Worm (Caenorhabditis elegans) whole organism, L1 larva: Measurements from ENCODE around the gene nep-21.
"Not testable (repeated sequence)": the region's sequence is repeated elsewhere in the genome, so short reads cannot be mapped to it uniquely, and the experiment has no call there.

Experiments
- C04F5.9 ChIP-seq: sonication (generic microtip); optimal IDR thresholded peaks from 2 replicates; lab custom pipeline; 2016; ENCODE audit warnings: missing genetic modification characterization, missing compliant biosample characterization
- C16A3.4 ChIP-seq: fragments of 150-350 bp; optimal IDR thresholded peaks from 2 replicates; lab custom pipeline; 2014; ENCODE audit warnings: missing biosample characterization, missing genetic modification characterization
- C34B4.2 ChIP-seq: sonication (generic microtip); optimal IDR thresholded peaks from 2 replicates; lab custom pipeline; 2017; ENCODE audit warnings: mild to moderate bottlenecking, missing genetic modification characterization, missing compliant biosample characterization
- aly-2 ChIP-seq: fragments of 150-350 bp; optimal IDR thresholded peaks from 2 replicates; lab custom pipeline; 2014; ENCODE audit warnings: missing biosample characterization, missing genetic modification characterization
- ama-1 ChIP-seq: fragments of 150-350 bp; optimal IDR thresholded peaks from 2 replicates; lab custom pipeline; 2014
- blmp-1 ChIP-seq: fragments of 150-350 bp; optimal IDR thresholded peaks from 2 replicates; lab custom pipeline; 2014; ENCODE audit warnings: missing biosample characterization, missing genetic modification characterization
- ceh-88 ChIP-seq: fragments of 200-800 bp; sonication (Bioruptor generic); IDR thresholded peaks from 2 replicates; pipeline ENCODE4 v1.3.6; 2022; ENCODE audit warnings: missing genetic modification characterization, missing compliant biosample characterization
- ceh-90 ChIP-seq: sonication (generic microtip); optimal IDR thresholded peaks from 2 replicates; lab custom pipeline; 2016; ENCODE audit warnings: missing genetic modification characterization, missing compliant biosample characterization
- dpl-1 ChIP-seq, 3 experiments: fragments of 150-350 bp in 2 of 3; sonication (generic microtip) in 1 of 3; optimal IDR thresholded peaks; 2 replicates each; lab custom pipeline; 2014 to 2017; ENCODE audit warnings: missing biosample characterization in 3 of 3, missing genetic modification characterization in 3 of 3, missing genetic modification reagents in 3 of 3
- dsc-1 ChIP-seq: sonication (generic microtip); optimal IDR thresholded peaks from 2 replicates; lab custom pipeline; 2016; ENCODE audit warnings: mild to moderate bottlenecking, missing genetic modification characterization, missing compliant biosample characterization
- efl-1 ChIP-seq, 4 experiments: fragments of 150-350 bp; optimal IDR thresholded peaks in 3 of 4; peaks in 1 of 4; 1 replicate in 1 of 4; 2 replicates in 3 of 4; lab custom pipeline; 2014; ENCODE audit warnings: missing biosample characterization in 2 of 4, missing genetic modification characterization in 2 of 4, missing genetic modification reagents in 2 of 4
- efl-3 ChIP-seq: fragments of 200-800 bp; sonication (Bioruptor generic); optimal IDR thresholded peaks from 2 replicates; lab custom pipeline; 2018; ENCODE audit warnings: mild to moderate bottlenecking, missing genetic modification characterization, missing compliant biosample characterization
- egl-13 ChIP-seq: sonication (generic microtip); optimal IDR thresholded peaks from 2 replicates; lab custom pipeline; 2016; ENCODE audit warnings: missing genotype, missing genetic modification reagents, missing genetic modification characterization, missing compliant biosample characterization
- egl-27 ChIP-seq, 2 experiments: fragments of 150-350 bp in 1 of 2; sonication (generic microtip); optimal IDR thresholded peaks; 3 replicates each; lab custom pipeline; 2017 to 2018; ENCODE audit warnings: missing biosample characterization in 2 of 2, missing genetic modification characterization in 2 of 2, missing genetic modification reagents in 2 of 2
- elt-3 ChIP-seq, 6 experiments: fragments of 150-350 bp in 1 of 6; sonication (generic microtip); optimal IDR thresholded peaks; 2 replicates each; lab custom pipeline; 2017 to 2018; ENCODE audit warnings: missing biosample characterization in 6 of 6, missing genetic modification characterization in 6 of 6, inconsistent platforms in 1 of 6
- fkh-8 ChIP-seq: sonication (generic microtip); optimal IDR thresholded peaks from 2 replicates; lab custom pipeline; 2016; ENCODE audit warnings: mild to moderate bottlenecking, missing genetic modification characterization, missing compliant biosample characterization
- fos-1 ChIP-seq: fragments of 150-350 bp; optimal IDR thresholded peaks from 2 replicates; lab custom pipeline; 2014; ENCODE audit warnings: missing biosample characterization, missing genetic modification characterization
- grh-1 ChIP-seq: fragments of 200-800 bp; sonication (Bioruptor generic); IDR thresholded peaks from 2 replicates; pipeline ENCODE4 v1.3.6; 2022; ENCODE audit warnings: missing genetic modification reagents, missing genetic modification characterization, missing compliant biosample characterization
- hlh-17 ChIP-seq: fragments of 200-800 bp; sonication (Bioruptor generic); optimal IDR thresholded peaks from 2 replicates; lab custom pipeline; 2018; ENCODE audit warnings: missing genetic modification characterization, mild to moderate bottlenecking, missing compliant biosample characterization, moderate library complexity, borderline replicate concordance
- hlh-4 ChIP-seq: sonication (generic microtip); optimal IDR thresholded peaks from 2 replicates; lab custom pipeline; 2016; ENCODE audit warnings: mild to moderate bottlenecking, missing genetic modification characterization, missing compliant biosample characterization
- hpl-2 ChIP-seq: fragments of 150-350 bp; optimal IDR thresholded peaks from 2 replicates; lab custom pipeline; 2014; ENCODE audit warnings: missing biosample characterization, missing genetic modification reagents, missing genetic modification characterization
- jun-1 ChIP-seq: fragments of 150-350 bp; optimal IDR thresholded peaks from 2 replicates; lab custom pipeline; 2014; ENCODE audit warnings: missing biosample characterization, missing genetic modification reagents, missing genetic modification characterization
- lin-13 ChIP-seq: fragments of 150-350 bp; optimal IDR thresholded peaks from 2 replicates; lab custom pipeline; 2014; ENCODE audit warnings: missing biosample characterization, missing genetic modification reagents, missing genetic modification characterization
- lin-15B ChIP-seq: fragments of 150-350 bp; sonication (generic microtip); optimal IDR thresholded peaks from 3 replicates; lab custom pipeline; 2014; ENCODE audit warnings: missing biosample characterization, missing genetic modification characterization
- lin-35 ChIP-seq, 2 experiments: fragments of 150-350 bp; optimal IDR thresholded peaks; 2 replicates each; lab custom pipeline; 2014; ENCODE audit warnings: missing biosample characterization in 2 of 2, missing genetic modification characterization in 2 of 2, missing genetic modification reagents in 2 of 2
- lin-39 ChIP-seq: fragments of 150-350 bp; optimal IDR thresholded peaks from 2 replicates; lab custom pipeline; 2014; ENCODE audit warnings: missing biosample characterization, missing genetic modification reagents, missing genetic modification characterization
- lir-3 ChIP-seq: sonication (generic microtip); optimal IDR thresholded peaks from 2 replicates; lab custom pipeline; 2016; ENCODE audit warnings: mild to moderate bottlenecking, missing genetic modification characterization, moderate library complexity, missing compliant biosample characterization; ENCODE audit not compliant: poor library complexity
- mab-9 ChIP-seq: fragments of 200-800 bp; sonication (Bioruptor generic); IDR thresholded peaks from 2 replicates; pipeline ENCODE4 v1.3.6; 2022; ENCODE audit warnings: missing genetic modification reagents, missing genetic modification characterization, missing compliant biosample characterization
- mdl-1 ChIP-seq, 2 experiments: fragments of 150-350 bp; optimal IDR thresholded peaks; 2 replicates each; lab custom pipeline; 2014 to 2017; ENCODE audit warnings: missing biosample characterization in 2 of 2, missing genetic modification characterization in 2 of 2, inconsistent platforms in 1 of 2
- nhr-11 ChIP-seq: fragments of 150-350 bp; optimal IDR thresholded peaks from 2 replicates; lab custom pipeline; 2014; ENCODE audit warnings: missing biosample characterization, missing genetic modification characterization
- nhr-12 ChIP-seq: sonication (generic microtip); optimal IDR thresholded peaks from 2 replicates; lab custom pipeline; 2017; ENCODE audit warnings: missing biosample characterization, missing genetic modification characterization
- nhr-19 ChIP-seq: fragments of 200-800 bp; sonication (Bioruptor generic); conservative IDR thresholded peaks from 2 replicates; pipeline ENCODE4 v1.3.6; 2022; ENCODE audit warnings: missing genetic modification characterization, missing compliant biosample characterization
- nhr-237 ChIP-seq: fragments of 150-350 bp; optimal IDR thresholded peaks from 2 replicates; lab custom pipeline; 2014; ENCODE audit warnings: missing biosample characterization, missing genetic modification characterization
- nhr-71 ChIP-seq: sonication (generic microtip); optimal IDR thresholded peaks from 2 replicates; lab custom pipeline; 2016; ENCODE audit warnings: mild to moderate bottlenecking, missing genetic modification characterization, moderate library complexity, missing compliant biosample characterization
- nhr-76 ChIP-seq: sonication (generic microtip); optimal IDR thresholded peaks from 2 replicates; lab custom pipeline; 2017; ENCODE audit warnings: missing biosample characterization, missing genetic modification characterization
- nhr-85 ChIP-seq: sonication (generic microtip); peaks from one replicate; lab custom pipeline; 2016; ENCODE audit warnings: missing genetic modification characterization, inconsistent platforms, missing compliant biosample characterization
- pax-3 ChIP-seq: fragments of 200-800 bp; sonication (Bioruptor generic); optimal IDR thresholded peaks from 2 replicates; lab custom pipeline; 2018; ENCODE audit warnings: mild to moderate bottlenecking, missing genetic modification characterization, moderate library complexity, missing compliant biosample characterization
- rnt-1 ChIP-seq: sonication (generic microtip); optimal IDR thresholded peaks from 2 replicates; lab custom pipeline; 2016; ENCODE audit warnings: mild to moderate bottlenecking, missing genetic modification characterization, moderate library complexity, missing compliant biosample characterization
- snpc-4 ChIP-seq: fragments of 150-350 bp; optimal IDR thresholded peaks from 2 replicates; lab custom pipeline; 2014; ENCODE audit warnings: missing biosample characterization, missing genetic modification characterization
- snu-23 ChIP-seq: sonication (generic microtip); optimal IDR thresholded peaks from 2 replicates; lab custom pipeline; 2016; ENCODE audit warnings: missing genetic modification characterization, missing compliant biosample characterization
- sup-37 ChIP-seq: fragments of 200-800 bp; sonication (Bioruptor generic); optimal IDR thresholded peaks from 2 replicates; lab custom pipeline; 2018; ENCODE audit warnings: mild to moderate bottlenecking, missing genetic modification characterization, missing compliant biosample characterization
- swsn-7 ChIP-seq: sonication (generic microtip); optimal IDR thresholded peaks from 2 replicates; lab custom pipeline; 2016; ENCODE audit warnings: missing genetic modification characterization, missing compliant biosample characterization
- unc-130 ChIP-seq: fragments of 150-350 bp; optimal IDR thresholded peaks from 2 replicates; lab custom pipeline; 2017; ENCODE audit warnings: missing biosample characterization, missing genetic modification characterization, inconsistent platforms
- unc-86 ChIP-seq: sonication (generic microtip); optimal IDR thresholded peaks from 2 replicates; lab custom pipeline; 2016; ENCODE audit warnings: missing genetic modification characterization, missing compliant biosample characterization
- unc-98 ChIP-seq: fragments of 200-800 bp; sonication (Bioruptor generic); IDR thresholded peaks from 2 replicates; pipeline ENCODE4 v1.3.6; 2022; ENCODE audit warnings: missing genetic modification characterization, missing compliant biosample characterization
- vab-15 ChIP-seq: sonication (generic microtip); optimal IDR thresholded peaks from 2 replicates; lab custom pipeline; 2017; ENCODE audit warnings: missing genotype, mild to moderate bottlenecking, missing genetic modification characterization, missing compliant biosample characterization
- ztf-4 ChIP-seq: fragments of 150-350 bp; optimal IDR thresholded peaks from 2 replicates; lab custom pipeline; 2014; ENCODE audit warnings: missing biosample characterization, missing genetic modification characterization

nep-21 gene

DNA sequence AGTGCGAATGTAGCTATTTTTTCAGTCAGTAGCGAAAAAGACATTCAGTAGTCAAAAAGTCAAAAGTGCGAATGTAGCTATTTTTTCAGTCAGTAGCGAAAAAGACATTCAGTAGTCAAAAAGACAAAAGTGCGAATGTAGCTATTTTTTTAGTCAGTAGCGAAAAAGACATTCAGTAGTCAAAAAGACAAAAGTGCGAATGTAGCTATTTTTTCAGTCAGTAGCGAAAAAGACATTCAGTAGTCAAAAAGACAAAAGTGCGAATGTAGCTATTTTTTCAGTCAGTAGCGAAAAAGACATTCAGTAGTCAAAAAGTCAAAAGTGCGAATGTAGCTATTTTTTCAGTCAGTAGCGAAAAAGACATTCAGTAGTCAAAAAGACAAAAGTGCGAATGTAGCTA, 21.1 kb downstream of the nep-21 start, which contains the start of gene T16A9.3:
T16A9.3 (plus strand) TSS at position 301 of the 400 bp plus-strand sequence.
- TF ChIP-seq dpl-1 (GFP tag; optimal IDR thresholded peaks at IDR 0.05; lab: Kevin White, UChicago); dsc-1 (tag; lab: Kevin White, UChicago); mdl-1 (tag; optimal IDR thresholded peaks at IDR 0.05; lab: Kevin White, UChicago): not testable (repeated sequence)

DNA sequence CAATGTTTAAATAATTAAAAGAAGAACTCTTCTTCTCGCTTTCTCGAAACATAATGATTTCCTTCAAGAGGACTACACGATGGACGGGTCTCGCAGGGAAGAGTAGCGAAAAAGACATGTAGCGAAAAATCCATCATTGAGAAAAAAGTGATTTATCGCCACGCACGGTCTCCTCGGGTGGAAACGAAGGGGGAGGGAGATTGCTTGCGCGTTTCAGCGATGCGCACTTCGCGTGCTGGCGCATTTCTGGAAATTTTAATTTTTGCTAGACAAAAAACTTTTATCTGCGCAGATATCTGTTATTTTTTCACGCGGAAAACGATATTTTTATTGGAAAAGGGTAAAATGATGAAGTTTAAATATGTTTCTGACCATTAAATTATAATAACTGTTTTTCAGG, 22.5 kb downstream of the nep-21 start:
- peak; percentile 68 for TF ChIP-seq nhr-19 (GFP tag; lab: Robert Waterston, UW)
- peak; percentile 59 for TF ChIP-seq grh-1 (GFP tag; lab: Robert Waterston, UW)

DNA sequence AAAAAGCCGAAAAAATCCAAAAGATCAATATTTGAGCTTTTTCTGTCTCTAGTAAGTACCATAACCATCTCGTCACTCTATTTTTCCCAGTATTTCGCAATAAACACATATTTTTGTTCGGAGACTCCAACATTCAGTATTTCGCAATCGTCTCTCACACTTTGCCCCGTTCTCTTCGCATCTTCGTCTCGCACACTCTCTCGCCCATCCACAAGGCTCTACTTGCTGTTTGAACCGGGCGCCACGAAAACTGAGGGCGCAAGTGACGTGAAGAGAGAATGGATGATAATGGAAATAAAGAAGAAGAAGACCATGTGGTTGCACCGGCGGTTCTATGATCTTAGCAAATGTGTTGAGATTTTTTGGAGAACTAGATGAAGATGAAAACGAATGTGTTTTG, 26.2 kb downstream of the nep-21 start:
- TF ChIP-seq nhr-71 (peak; percentile 99), C16A3.4 (tag; lab: Kevin White, UChicago) (peak; percentile 91), hpl-2 (GFP tag; lab: Kevin White, UChicago) (peak; percentile 85), vab-15 (no peak), fos-1 (tag; lab: Kevin White, UChicago) (peak; percentile 64), grh-1 (GFP tag; lab: Robert Waterston, UW) (peak; percentile 30; the same call in 1 of the 2 replicates), ama-1 (lab: Kevin White, UChicago) (peak; percentile 40), nhr-85 (tag; lab: Kevin White, UChicago) (peak; percentile 91), swsn-7 (tag; lab: Kevin White, UChicago) (peak; percentile 91), snu-23 (GFP tag; lab: Kevin White, UChicago) (peak; percentile 97), snpc-4 (tag; lab: Kevin White, UChicago) (peak; percentile 87), ceh-90 (no peak), lir-3 (tag; lab: Kevin White, UChicago) (peak; percentile 79), egl-27 (tag; optimal IDR thresholded peaks at IDR 0.05; lab: Kevin White, UChicago) (peak; percentile 82 to 92), hlh-4 (tag; lab: Kevin White, UChicago) (no peak), elt-3 (tag; optimal IDR thresholded peaks at IDR 0.05; lab: Kevin White, UChicago) (peak in 3 of 6 experiments; percentile 56 to 92 (median 67)), unc-130 (tag; lab: Kevin White, UChicago) (peak; percentile 50), rnt-1 (tag; lab: Kevin White, UChicago) (peak; percentile 88), ceh-88 (GFP tag; lab: Robert Waterston, UW) (peak; percentile 51; the same call in 1 of the 2 replicates), hlh-17 (GFP tag; lab: Kevin White, UChicago) (no peak), nhr-11 (tag; lab: Kevin White, UChicago) (peak; percentile 93), unc-86 (tag; lab: Kevin White, UChicago) (peak; percentile 57), fkh-8 (tag; lab: Kevin White, UChicago) (peak; percentile 86), blmp-1 (peak; percentile 79), dpl-1 (GFP tag; optimal IDR thresholded peaks at IDR 0.05; lab: Kevin White, UChicago) (peak; percentile 54 to 66 (median 62)), lin-39 (tag; lab: Kevin White, UChicago) (peak; percentile 57), aly-2 (tag; lab: Kevin White, UChicago) (peak; percentile 71), lin-35 (GFP tag; optimal IDR thresholded peaks at IDR 0.05; lab: Kevin White, UChicago) (peak; percentile 74 to 87), C34B4.2 (tag; lab: Kevin White, UChicago) (no peak), nhr-76 (tag; lab: Kevin White, UChicago) (no peak), jun-1 (tag; lab: Kevin White, UChicago) (peak; percentile 85), nhr-237 (tag; lab: Kevin White, UChicago) (peak; percentile 93), unc-98 (GFP tag; lab: Robert Waterston, UW) (peak; percentile 74), mab-9 (peak; percentile 59; the same call in 1 of the 2 replicates), lin-13 (GFP tag; lab: Kevin White, UChicago) (peak; percentile 87), sup-37 (GFP tag; lab: Kevin White, UChicago) (peak; percentile 58), efl-3 (GFP tag; lab: Kevin White, UChicago) (no peak), ztf-4 (peak; percentile 90), C04F5.9 (tag; lab: Kevin White, UChicago) (peak; percentile 31), lin-15B (peak; percentile 65), efl-1 (optimal IDR thresholded peaks at IDR 0.05; lab: Kevin White, UChicago) (peak; percentile 78 to 86), efl-1 (GFP tag; optimal IDR thresholded peaks at IDR 0.05 in 1 of 2; lab: Kevin White, UChicago) (peak; percentile 59 to 95), egl-13 (tag; lab: Kevin White, UChicago) (peak; percentile 68), nhr-12 (tag; lab: Kevin White, UChicago) (no peak), pax-3 (tag; lab: Kevin White, UChicago) (peak; percentile 92)
